Worm (Caenorhabditis elegans) whole organism, L3 larva: ENCODE measurements around the gene ZK792.12.

Experiments used
- R02D3.7 ChIP-seq: fragments of 150-350 bp; optimal IDR thresholded peaks from 2 replicates; lab custom pipeline; 2014; ENCODE audit warnings: missing biosample characterization, missing genetic modification characterization
- ZK546.5 ChIP-seq: sonication (generic microtip); optimal IDR thresholded peaks from 2 replicates; lab custom pipeline; 2017; ENCODE audit warnings: missing biosample characterization, missing genetic modification characterization
- aly-2 ChIP-seq: fragments of 150-350 bp; optimal IDR thresholded peaks from 2 replicates; lab custom pipeline; 2014; ENCODE audit warnings: missing biosample characterization, missing genetic modification characterization
- ceh-16 ChIP-seq: sonication (generic microtip); optimal IDR thresholded peaks from 2 replicates; lab custom pipeline; 2017; ENCODE audit warnings: missing biosample characterization, missing genetic modification characterization
- ceh-82 ChIP-seq: fragments of 150-350 bp; optimal IDR thresholded peaks from 2 replicates; lab custom pipeline; 2014; ENCODE audit warnings: missing biosample characterization, missing genetic modification characterization
- ceh-9 ChIP-seq: sonication (generic microtip); optimal IDR thresholded peaks from 2 replicates; lab custom pipeline; 2018; ENCODE audit warnings: missing biosample characterization, missing genetic modification characterization
- daf-12 ChIP-seq: fragments of 150-350 bp; optimal IDR thresholded peaks from 2 replicates; lab custom pipeline; 2014; ENCODE audit warnings: missing biosample characterization, missing genetic modification reagents, missing genetic modification characterization
- egl-5 ChIP-seq: fragments of 150-350 bp; optimal IDR thresholded peaks from 2 replicates; lab custom pipeline; 2017; ENCODE audit warnings: missing biosample characterization, missing genetic modification reagents, missing genetic modification characterization, inconsistent platforms
- elt-1 ChIP-seq: fragments of 150-350 bp; optimal IDR thresholded peaks from 2 replicates; lab custom pipeline; 2014; ENCODE audit warnings: missing biosample characterization, missing genetic modification characterization
- elt-2 ChIP-seq: sonication (generic microtip); optimal IDR thresholded peaks from 2 replicates; lab custom pipeline; 2016; ENCODE audit warnings: missing genetic modification reagents, mild to moderate bottlenecking, missing genetic modification characterization, missing compliant biosample characterization
- elt-3 ChIP-seq, 3 experiments: fragments of 150-350 bp in 1 of 3; sonication (generic microtip) in 2 of 3; optimal IDR thresholded peaks; 2 replicates in 2 of 3; 4 replicates in 1 of 3; lab custom pipeline; 2014 to 2017; ENCODE audit warnings: missing biosample characterization in 3 of 3, missing genetic modification characterization in 3 of 3
- eor-1 ChIP-seq, 2 experiments: fragments of 150-350 bp; optimal IDR thresholded peaks; 2 replicates each; lab custom pipeline; 2014 to 2018; ENCODE audit warnings: missing biosample characterization in 2 of 2, missing genetic modification characterization in 2 of 2
- fkh-10 ChIP-seq: sonication (generic microtip); optimal IDR thresholded peaks from 2 replicates; lab custom pipeline; 2017; ENCODE audit warnings: missing biosample characterization, missing genetic modification reagents, missing genetic modification characterization
- fkh-2 ChIP-seq: fragments of 150-350 bp; optimal IDR thresholded peaks from 2 replicates; lab custom pipeline; 2014; ENCODE audit warnings: missing biosample characterization, missing genetic modification reagents, missing genetic modification characterization
- fos-1 ChIP-seq: fragments of 150-350 bp; optimal IDR thresholded peaks from 2 replicates; lab custom pipeline; 2014; ENCODE audit warnings: missing biosample characterization, missing genetic modification characterization
- hmg-11 ChIP-seq: sonication (generic microtip); optimal IDR thresholded peaks from 2 replicates; lab custom pipeline; 2016; ENCODE audit warnings: missing genetic modification characterization, missing compliant biosample characterization
- jun-1 ChIP-seq: fragments of 150-350 bp; optimal IDR thresholded peaks from 2 replicates; lab custom pipeline; 2014; ENCODE audit warnings: missing biosample characterization, missing genetic modification reagents, missing genetic modification characterization
- lin-15B ChIP-seq: fragments of 150-350 bp; optimal IDR thresholded peaks from 2 replicates; lab custom pipeline; 2014; ENCODE audit warnings: missing biosample characterization, missing genetic modification characterization
- lsy-12 ChIP-seq: sonication (generic microtip); optimal IDR thresholded peaks from 2 replicates; lab custom pipeline; 2016; ENCODE audit warnings: mild to moderate bottlenecking, missing genetic modification characterization, missing compliant biosample characterization
- nfya-1 ChIP-seq: sonication (generic microtip); optimal IDR thresholded peaks from 2 replicates; lab custom pipeline; 2017; ENCODE audit warnings: missing genetic modification characterization, mild to moderate bottlenecking, missing compliant biosample characterization, antibody characterized with exemption, moderate library complexity; ENCODE audit not compliant: insufficient read depth
- nhr-11 ChIP-seq: fragments of 150-350 bp; optimal IDR thresholded peaks from 2 replicates; lab custom pipeline; 2014; ENCODE audit warnings: missing biosample characterization, missing genetic modification characterization
- nhr-12 ChIP-seq: fragments of 150-350 bp; optimal IDR thresholded peaks from 2 replicates; lab custom pipeline; 2014; ENCODE audit warnings: missing biosample characterization, missing genetic modification characterization
- nhr-23 ChIP-seq: fragments of 150-350 bp; optimal IDR thresholded peaks from 2 replicates; lab custom pipeline; 2014; ENCODE audit warnings: missing biosample characterization, missing genetic modification reagents, missing genetic modification characterization
- nhr-25 ChIP-seq: sonication (generic microtip); optimal IDR thresholded peaks from 2 replicates; lab custom pipeline; 2017; ENCODE audit warnings: missing biosample characterization, missing genetic modification characterization
- nhr-28 ChIP-seq: fragments of 150-350 bp; optimal IDR thresholded peaks from 2 replicates; lab custom pipeline; 2014; ENCODE audit warnings: missing biosample characterization, missing genetic modification characterization
- nhr-43 ChIP-seq: sonication (generic microtip); optimal IDR thresholded peaks from 2 replicates; lab custom pipeline; 2016; ENCODE audit warnings: mild to moderate bottlenecking, missing genetic modification characterization, missing compliant biosample characterization; ENCODE audit not compliant: poor library complexity, severe bottlenecking
- nhr-67 ChIP-seq: fragments of 150-350 bp; optimal IDR thresholded peaks from 2 replicates; lab custom pipeline; 2014; ENCODE audit warnings: missing biosample characterization, missing genetic modification characterization
- nhr-76 ChIP-seq: fragments of 150-350 bp; sonication (generic microtip); optimal IDR thresholded peaks from 5 replicates; lab custom pipeline; 2014; ENCODE audit warnings: missing biosample characterization, missing genetic modification characterization
- nhr-77 ChIP-seq: fragments of 150-350 bp; optimal IDR thresholded peaks from 2 replicates; lab custom pipeline; 2014; ENCODE audit warnings: missing biosample characterization, missing genetic modification characterization
- sea-2 ChIP-seq: fragments of 150-350 bp; sonication (generic microtip); optimal IDR thresholded peaks from 4 replicates; lab custom pipeline; 2014; ENCODE audit warnings: missing biosample characterization, missing genetic modification reagents, missing genetic modification characterization
- skn-1 ChIP-seq: fragments of 150-350 bp; optimal IDR thresholded peaks from 2 replicates; lab custom pipeline; 2014; ENCODE audit warnings: missing biosample characterization, missing genetic modification characterization
- snpc-4 ChIP-seq: fragments of 150-350 bp; optimal IDR thresholded peaks from 2 replicates; lab custom pipeline; 2014; ENCODE audit warnings: missing biosample characterization, missing genetic modification characterization
- unc-39 ChIP-seq: sonication (generic microtip); optimal IDR thresholded peaks from 4 replicates; lab custom pipeline; 2017; ENCODE audit warnings: missing biosample characterization, missing genetic modification characterization
- unc-62 ChIP-seq: fragments of 150-350 bp; sonication (generic microtip); optimal IDR thresholded peaks from 4 replicates; lab custom pipeline; 2014; ENCODE audit warnings: missing biosample characterization, missing genetic modification reagents, missing genetic modification characterization
- zag-1 ChIP-seq: fragments of 150-350 bp; optimal IDR thresholded peaks from 2 replicates; lab custom pipeline; 2014; ENCODE audit warnings: missing biosample characterization, missing genetic modification characterization
- ztf-11 ChIP-seq: fragments of 150-350 bp; optimal IDR thresholded peaks from 2 replicates; lab custom pipeline; 2014; ENCODE audit warnings: missing biosample characterization, missing genetic modification characterization
- ztf-4 ChIP-seq: fragments of 150-350 bp; optimal IDR thresholded peaks from 2 replicates; lab custom pipeline; 2014; ENCODE audit warnings: missing biosample characterization, missing genetic modification characterization

Gene ZK792.12

ce11 chrIV:11694143-11694542 lies 550 bp downstream of the ZK792.12 start, which contains the start of gene ZK792.7:
Gene ZK792.7 (plus strand): TSS chrIV:11694443.
- TF ChIP-seq ceh-82 (tag; lab: Kevin White, UChicago) = no peak
- no peak for TF ChIP-seq jun-1 (tag; lab: Kevin White, UChicago)
- no peak for TF ChIP-seq unc-62 (GFP tag; lab: Kevin White, UChicago)
- TF ChIP-seq lin-15B (tag; lab: Kevin White, UChicago) = no peak
- no peak for TF ChIP-seq nhr-11 (tag; lab: Kevin White, UChicago)
- TF ChIP-seq ceh-9 = no peak
- TF ChIP-seq nfya-1 (tag; lab: Kevin White, UChicago) = no peak
- TF ChIP-seq lsy-12 (tag; lab: Kevin White, UChicago) = no peak
- TF ChIP-seq elt-1 (tag; lab: Kevin White, UChicago) = no peak
- TF ChIP-seq nhr-28 = no peak
- TF ChIP-seq nhr-77 (tag; lab: Kevin White, UChicago) = no peak
- no peak for TF ChIP-seq nhr-76 (tag; lab: Kevin White, UChicago)
- TF ChIP-seq fkh-2 (tag; lab: Kevin White, UChicago) = no peak
- no peak for TF ChIP-seq daf-12 (tag; lab: Kevin White, UChicago)
- no peak for TF ChIP-seq ceh-16
- no peak for TF ChIP-seq sea-2 (GFP tag; lab: Kevin White, UChicago)
- no peak for TF ChIP-seq fos-1
- TF ChIP-seq ZK546.5 (tag; lab: Kevin White, UChicago) = no peak
- TF ChIP-seq unc-39 (tag; lab: Kevin White, UChicago) = no peak
- no peak for TF ChIP-seq nhr-25 (tag; lab: Kevin White, UChicago)
- TF ChIP-seq, all 47 proteins: peak for 0

ce11 chrIV:11695634-11696033 lies 2.0 kb downstream of the ZK792.12 start:
- TF ChIP-seq unc-62 (GFP tag; lab: Kevin White, UChicago) (no peak), nhr-11 (tag; lab: Kevin White, UChicago) (no peak), ztf-4 (tag; lab: Kevin White, UChicago) (no peak), nhr-23 (tag; lab: Kevin White, UChicago) (peak; percentile 6)
- TF ChIP-seq, all 47 proteins: peak for 1

- no peak for TF ChIP-seq elt-2 (tag; lab: Kevin White, UChicago)
Measured at ce11 chrIV:11697514-11697913, 3.9 kb downstream of the ZK792.12 start.

- TF ChIP-seq nhr-25 (tag; lab: Kevin White, UChicago) (peak; percentile 77), nhr-43 (tag; lab: Kevin White, UChicago) (peak; percentile 50), nhr-23 (tag; lab: Kevin White, UChicago) (peak; percentile 89), ceh-16 (no peak), elt-3 (tag; optimal IDR thresholded peaks at IDR 0.05; lab: Kevin White, UChicago) (peak in 1 of 3 experiments; percentile 75), elt-1 (tag; lab: Kevin White, UChicago) (no peak)
Measured at ce11 chrIV:11700100-11700499, 6.5 kb downstream of the ZK792.12 start.

- TF ChIP-seq nhr-25 (tag; lab: Kevin White, UChicago) (peak; percentile 24), nhr-67 (no peak)
Measured at ce11 chrIV:11700752-11701151, 7.2 kb downstream of the ZK792.12 start, which contains the start of gene dpy-20. Gene dpy-20 (minus strand): TSS chrIV:11700852.

- TF ChIP-seq nhr-23 (tag; lab: Kevin White, UChicago) = peak; percentile 29
- no peak for TF ChIP-seq unc-62 (GFP tag; lab: Kevin White, UChicago)
- TF ChIP-seq nhr-25 (tag; lab: Kevin White, UChicago) = peak; percentile 79
Measured at ce11 chrIV:11701878-11702277, 8.3 kb downstream of the ZK792.12 start.

ce11 chrIV:11703685-11704296 lies 10.2 kb downstream of the ZK792.12 start, which contains the start of the genes T22B3.3 and alg-3:
Gene T22B3.3 (minus strand): TSS chrIV:11703785.
Gene alg-3 (plus strand): TSS chrIV:11704246.
- no peak for TF ChIP-seq hmg-11 (tag; lab: Kevin White, UChicago)
- TF ChIP-seq nhr-12 (tag; lab: Kevin White, UChicago) = no peak
- no peak for TF ChIP-seq aly-2 (tag; lab: Kevin White, UChicago)
- TF ChIP-seq nhr-77 (tag; lab: Kevin White, UChicago) = no peak
- no peak for TF ChIP-seq egl-5 (tag; lab: Kevin White, UChicago)
- no peak for TF ChIP-seq R02D3.7 (tag; lab: Kevin White, UChicago)
- no peak for TF ChIP-seq nhr-43 (tag; lab: Kevin White, UChicago)
- no peak for TF ChIP-seq ztf-4 (tag; lab: Kevin White, UChicago)
- no peak for TF ChIP-seq nhr-11 (tag; lab: Kevin White, UChicago)
- TF ChIP-seq snpc-4 (tag; lab: Kevin White, UChicago) = no peak
- no peak for TF ChIP-seq skn-1 (tag; lab: Kevin White, UChicago)
- TF ChIP-seq zag-1 (tag; lab: Kevin White, UChicago) = no peak
- no peak for TF ChIP-seq nhr-23 (tag; lab: Kevin White, UChicago)
- no peak for TF ChIP-seq fos-1
- no peak for TF ChIP-seq eor-1 (tag; optimal IDR thresholded peaks at IDR 0.05; lab: Kevin White, UChicago)
- no peak for TF ChIP-seq fkh-2 (tag; lab: Kevin White, UChicago)
- TF ChIP-seq ceh-16 = no peak
- TF ChIP-seq nhr-76 (tag; lab: Kevin White, UChicago) = no peak
- no peak for TF ChIP-seq fkh-10 (GFP tag; lab: Kevin White, UChicago)
- TF ChIP-seq ztf-11 (tag; lab: Kevin White, UChicago) = no peak
